Fruit fly (Drosophila melanogaster): ENCODE measurements around the gene CG32462.

dm6 chr3L:22822544-22823175, 30.7 kb downstream of the CG32462 start:
- TF ChIP-seq CG8478 (optimal IDR thresholded peaks at IDR 0.05) (no peak), CTCF (optimal IDR thresholded peaks at IDR 0.05) (no peak)
